Worm (Caenorhabditis elegans) whole organism, mixed stage, embryonic: ENCODE measurements around the gene ttr-25.
A peak's percentile ranks its signal among the peaks of the same experiment; 100 is the strongest.

Source experiments
- M03D4.4 ChIP-seq: sonication (generic microtip); optimal IDR thresholded peaks from 2 replicates; lab custom pipeline; 2017; ENCODE audit warnings: mild to moderate bottlenecking, missing genetic modification characterization, missing compliant biosample characterization
- bed-3 ChIP-seq: fragments of 200-800 bp; sonication (Bioruptor generic); optimal IDR thresholded peaks from 3 replicates; lab custom pipeline; 2018; ENCODE audit warnings: mild to moderate bottlenecking, missing genetic modification characterization, moderate library complexity, missing compliant biosample characterization
- blmp-1 ChIP-seq: fragments of 150-350 bp; optimal IDR thresholded peaks from 2 replicates; lab custom pipeline; 2014; ENCODE audit warnings: missing biosample characterization, missing genetic modification characterization
- ceh-39 ChIP-seq: fragments of 150-350 bp; optimal IDR thresholded peaks from 2 replicates; lab custom pipeline; 2014; ENCODE audit warnings: missing biosample characterization, missing genetic modification characterization
- ceh-43 ChIP-seq: fragments of 200-800 bp; sonication (Bioruptor generic); optimal IDR thresholded peaks from 2 replicates; lab custom pipeline; 2018; ENCODE audit warnings: mild to moderate bottlenecking, missing genetic modification characterization, moderate library complexity, missing compliant biosample characterization
- ceh-83 ChIP-seq: fragments of 200-800 bp; sonication (Bioruptor generic); optimal IDR thresholded peaks from 2 replicates; lab custom pipeline; 2018; ENCODE audit warnings: mild to moderate bottlenecking, missing genetic modification characterization, missing compliant biosample characterization
- ces-1 ChIP-seq: fragments of 150-350 bp; optimal IDR thresholded peaks from 2 replicates; lab custom pipeline; 2014; ENCODE audit warnings: missing biosample characterization, missing genetic modification reagents, missing genetic modification characterization
- drap-1 ChIP-seq: fragments of 200-800 bp; sonication (Bioruptor generic); optimal IDR thresholded peaks from 3 replicates; lab custom pipeline; 2018; ENCODE audit warnings: mild to moderate bottlenecking, missing genetic modification characterization, missing compliant biosample characterization
- elt-1 ChIP-seq: sonication (generic microtip); optimal IDR thresholded peaks from 2 replicates; lab custom pipeline; 2017; ENCODE audit warnings: missing genetic modification characterization, mild to moderate bottlenecking, missing compliant biosample characterization, antibody characterized with exemption, moderate library complexity, borderline replicate concordance; ENCODE audit not compliant: insufficient read depth
- elt-3 ChIP-seq: fragments of 150-350 bp; optimal IDR thresholded peaks from 2 replicates; lab custom pipeline; 2014; ENCODE audit warnings: missing biosample characterization, missing genetic modification characterization
- flh-1 ChIP-seq: fragments of 200-800 bp; sonication (Bioruptor generic); optimal IDR thresholded peaks from 2 replicates; lab custom pipeline; 2018; ENCODE audit warnings: mild to moderate bottlenecking, missing genetic modification characterization, moderate library complexity, missing compliant biosample characterization
- ham-2 ChIP-seq: fragments of 200-800 bp; sonication (Bioruptor generic); optimal IDR thresholded peaks from 2 replicates; lab custom pipeline; 2018; ENCODE audit warnings: mild to moderate bottlenecking, missing genetic modification characterization, missing compliant biosample characterization
- hlh-1 ChIP-seq: fragments of 150-350 bp; optimal IDR thresholded peaks from 2 replicates; lab custom pipeline; 2014; ENCODE audit warnings: missing biosample characterization, missing genetic modification reagents, missing genetic modification characterization
- lin-13 ChIP-seq: fragments of 150-350 bp; optimal IDR thresholded peaks from 2 replicates; lab custom pipeline; 2014; ENCODE audit warnings: missing biosample characterization, missing genetic modification characterization
- lin-32 ChIP-seq: fragments of 200-800 bp; sonication (Bioruptor generic); optimal IDR thresholded peaks from 2 replicates; lab custom pipeline; 2018; ENCODE audit warnings: mild to moderate bottlenecking, missing genetic modification characterization, missing compliant biosample characterization
- lsy-2 ChIP-seq: fragments of 150-350 bp; optimal IDR thresholded peaks from 2 replicates; lab custom pipeline; 2014; ENCODE audit warnings: missing biosample characterization, missing genetic modification characterization
- mab-5 ChIP-seq: fragments of 150-350 bp; optimal IDR thresholded peaks from 2 replicates; lab custom pipeline; 2014; ENCODE audit warnings: missing biosample characterization, missing genetic modification characterization
- mep-1 ChIP-seq: fragments of 150-350 bp; optimal IDR thresholded peaks from 2 replicates; lab custom pipeline; 2017; ENCODE audit warnings: missing biosample characterization, missing genetic modification reagents, missing genetic modification characterization, inconsistent platforms
- mls-2 ChIP-seq: sonication (generic microtip); optimal IDR thresholded peaks from 2 replicates; lab custom pipeline; 2016; ENCODE audit warnings: mild to moderate bottlenecking, missing genetic modification characterization, moderate library complexity, missing compliant biosample characterization
- nhr-12 ChIP-seq: fragments of 150-350 bp; optimal IDR thresholded peaks from 2 replicates; lab custom pipeline; 2014; ENCODE audit warnings: missing biosample characterization, missing genetic modification characterization
- nhr-2 ChIP-seq: fragments of 150-350 bp; optimal IDR thresholded peaks from 2 replicates; lab custom pipeline; 2014; ENCODE audit warnings: missing biosample characterization, missing genetic modification characterization
- nhr-237 ChIP-seq: fragments of 150-350 bp; optimal IDR thresholded peaks from 2 replicates; lab custom pipeline; 2014; ENCODE audit warnings: missing biosample characterization, missing genetic modification characterization
- nhr-28 ChIP-seq: fragments of 150-350 bp; optimal IDR thresholded peaks from 2 replicates; lab custom pipeline; 2014; ENCODE audit warnings: missing biosample characterization, missing genetic modification characterization
- nhr-76 ChIP-seq: sonication (generic microtip); optimal IDR thresholded peaks from 2 replicates; lab custom pipeline; 2017; ENCODE audit warnings: missing biosample characterization, missing genetic modification characterization
- pha-4 ChIP-seq: fragments of 150-350 bp; optimal IDR thresholded peaks from 2 replicates; lab custom pipeline; 2018; ENCODE audit warnings: missing biosample characterization, missing genetic modification reagents, missing genetic modification characterization
- sem-2 ChIP-seq: fragments of 200-800 bp; sonication (Bioruptor generic); optimal IDR thresholded peaks from 2 replicates; lab custom pipeline; 2018; ENCODE audit warnings: mild to moderate bottlenecking, missing genetic modification characterization, missing compliant biosample characterization
- snpc-4 ChIP-seq: fragments of 150-350 bp; optimal IDR thresholded peaks from 2 replicates; lab custom pipeline; 2014; ENCODE audit warnings: missing biosample characterization, missing genetic modification characterization
- sptf-1 ChIP-seq: sonication (generic microtip); optimal IDR thresholded peaks from 2 replicates; lab custom pipeline; 2017; ENCODE audit warnings: mild to moderate bottlenecking, missing genetic modification characterization, moderate library complexity, missing compliant biosample characterization
- tbx-8 ChIP-seq: fragments of 200-800 bp; sonication (Bioruptor generic); optimal IDR thresholded peaks from 2 replicates; lab custom pipeline; 2018; ENCODE audit warnings: mild to moderate bottlenecking, missing genetic modification characterization, moderate library complexity, missing compliant biosample characterization
- unc-120 ChIP-seq: sonication (generic microtip); optimal IDR thresholded peaks from 2 replicates; lab custom pipeline; 2017; ENCODE audit warnings: missing genetic modification characterization, missing compliant biosample characterization; ENCODE audit not compliant: poor library complexity, severe bottlenecking
- unc-39 ChIP-seq: fragments of 150-350 bp; optimal IDR thresholded peaks from 2 replicates; lab custom pipeline; 2014; ENCODE audit warnings: missing biosample characterization, missing genetic modification characterization
- unc-62 ChIP-seq: fragments of 150-350 bp; optimal IDR thresholded peaks from 2 replicates; lab custom pipeline; 2014; ENCODE audit warnings: missing biosample characterization, missing genetic modification reagents, missing genetic modification characterization
- zip-8 ChIP-seq: fragments of 150-350 bp; optimal IDR thresholded peaks from 2 replicates; lab custom pipeline; 2014; ENCODE audit warnings: missing biosample characterization, missing genetic modification characterization
- ztf-11 ChIP-seq: fragments of 150-350 bp; optimal IDR thresholded peaks from 2 replicates; lab custom pipeline; 2014; ENCODE audit warnings: missing biosample characterization, missing genetic modification characterization

The ttr-25 gene

DNA sequence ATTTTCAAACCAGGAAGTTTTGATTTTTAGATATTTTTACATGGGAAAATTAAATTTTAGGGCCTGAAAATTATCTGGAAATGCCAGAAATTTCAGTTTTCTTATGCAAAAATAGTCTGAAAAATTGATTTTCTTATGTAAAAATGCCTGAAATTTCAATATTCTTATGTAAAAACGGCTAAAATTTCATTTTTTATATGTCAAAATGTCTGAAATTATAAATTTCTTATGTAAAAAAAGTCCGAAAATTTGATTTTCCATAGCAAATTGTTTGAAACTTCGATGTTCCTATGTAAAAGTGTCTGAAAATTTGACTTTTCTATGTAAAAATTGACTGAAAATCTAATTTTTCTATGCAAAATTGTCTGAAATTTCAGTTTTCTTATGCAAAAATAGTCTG, 23.2 kb downstream of the ttr-25 start, which contains the start of gene Y51A2D.13:
Gene Y51A2D.13, minus strand, starts transcription at position 101 of the 400 bp plus-strand sequence.
- no peak for TF ChIP-seq ces-1 (GFP tag; lab: Kevin White, UChicago)
- no peak for TF ChIP-seq zip-8 (tag; lab: Kevin White, UChicago)
- TF ChIP-seq elt-1 (tag; lab: Kevin White, UChicago): no peak
- no peak for TF ChIP-seq unc-62

DNA sequence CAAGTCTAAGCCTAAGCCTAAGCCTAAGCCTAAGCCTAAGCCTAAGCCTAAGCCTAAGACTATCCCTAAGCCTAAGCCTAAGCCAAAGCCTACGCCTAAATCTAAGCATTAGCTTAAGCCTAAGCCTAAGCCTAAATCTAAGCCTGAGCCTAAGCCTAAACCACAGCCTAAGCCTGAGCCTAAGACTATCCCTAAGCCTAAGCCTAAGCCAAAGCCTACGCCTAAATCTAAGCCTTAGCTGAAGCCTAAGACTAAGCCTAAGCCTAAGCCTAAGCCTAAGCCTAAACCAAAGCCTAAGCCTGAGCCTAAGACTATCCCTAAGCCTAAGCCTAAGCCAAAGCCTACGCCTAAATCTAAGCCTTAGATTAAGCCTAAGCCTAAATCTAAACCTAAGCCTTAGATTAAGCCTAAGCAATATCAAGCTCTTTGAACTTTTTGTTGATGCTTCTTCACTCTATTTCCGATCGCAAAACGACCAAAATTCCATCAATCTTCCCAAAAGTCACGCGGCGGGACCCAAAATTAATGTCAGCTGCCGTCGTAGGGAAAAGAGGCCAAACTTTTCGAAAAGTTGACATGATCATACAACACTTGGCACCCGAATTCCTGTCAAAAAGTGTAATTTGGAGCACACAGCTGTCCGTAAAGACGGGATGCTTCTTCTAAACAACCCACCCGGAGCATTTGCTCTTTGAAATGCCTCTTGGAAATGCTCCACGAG, 25.0 kb downstream of the ttr-25 start:
- TF ChIP-seq elt-3 (tag; lab: Kevin White, UChicago) (no peak), snpc-4 (tag; lab: Kevin White, UChicago) (no peak), blmp-1 (tag; lab: Kevin White, UChicago) (no peak), pha-4 (no peak), flh-1 (GFP tag; lab: Kevin White, UChicago) (no peak), hlh-1 (tag; lab: Kevin White, UChicago) (peak; percentile 100), lin-13 (tag; lab: Kevin White, UChicago) (no peak), ham-2 (GFP tag; lab: Kevin White, UChicago) (no peak), bed-3 (no peak), nhr-237 (tag; lab: Kevin White, UChicago) (no peak), unc-39 (tag; lab: Kevin White, UChicago) (no peak), lsy-2 (tag; lab: Kevin White, UChicago) (no peak), zip-8 (tag; lab: Kevin White, UChicago) (no peak), unc-62 (peak; percentile 98), ceh-43 (GFP tag; lab: Kevin White, UChicago) (no peak), ceh-83 (GFP tag; lab: Kevin White, UChicago) (no peak), drap-1 (GFP tag; lab: Kevin White, UChicago) (no peak), lin-32 (no peak), nhr-76 (tag; lab: Kevin White, UChicago) (no peak), ceh-39 (tag; lab: Kevin White, UChicago) (no peak), nhr-2 (tag; lab: Kevin White, UChicago) (no peak), nhr-12 (no peak), sem-2 (GFP tag; lab: Kevin White, UChicago) (no peak), sptf-1 (no peak), tbx-8 (GFP tag; lab: Kevin White, UChicago) (no peak), nhr-28 (tag; lab: Kevin White, UChicago) (no peak), M03D4.4 (tag; lab: Kevin White, UChicago) (no peak), mep-1 (tag; lab: Kevin White, UChicago) (no peak), mab-5 (tag; lab: Kevin White, UChicago) (peak; percentile 55), unc-120 (tag; lab: Kevin White, UChicago) (peak; percentile 90), mls-2 (no peak), elt-1 (tag; lab: Kevin White, UChicago) (no peak)

- no peak for TF ChIP-seq ceh-43 (GFP tag; lab: Kevin White, UChicago)
- no peak for TF ChIP-seq M03D4.4 (tag; lab: Kevin White, UChicago)
- no peak for TF ChIP-seq sptf-1
- no peak for TF ChIP-seq flh-1 (GFP tag; lab: Kevin White, UChicago)
- TF ChIP-seq pha-4: no peak
- TF ChIP-seq lin-32: no peak
- no peak for TF ChIP-seq nhr-76 (tag; lab: Kevin White, UChicago)
- TF ChIP-seq ztf-11 (tag; lab: Kevin White, UChicago): no peak
- no peak for TF ChIP-seq lin-13 (tag; lab: Kevin White, UChicago)
- no peak for TF ChIP-seq lsy-2 (tag; lab: Kevin White, UChicago)
- no peak for TF ChIP-seq elt-1 (tag; lab: Kevin White, UChicago)
- no peak for TF ChIP-seq hlh-1 (tag; lab: Kevin White, UChicago)
- no peak for TF ChIP-seq unc-39 (tag; lab: Kevin White, UChicago)
- TF ChIP-seq unc-62: no peak
- TF ChIP-seq nhr-12: no peak
- no peak for TF ChIP-seq ham-2 (GFP tag; lab: Kevin White, UChicago)
Measured at ce11 chrV:18582358-18582757, 25.8 kb downstream of the ttr-25 start, which contains the start of gene txt-14. txt-14 (plus strand) TSS chrV:18582658.
